Worm (Caenorhabditis elegans) whole organism, L1 larva: Measurements from ENCODE around the gene PDB1.1.

Experiments
- C04F5.9 ChIP-seq: sonication (generic microtip); optimal IDR thresholded peaks from 2 replicates; lab custom pipeline; 2016; ENCODE audit warnings: missing genetic modification characterization, missing compliant biosample characterization
- C34B4.2 ChIP-seq: sonication (generic microtip); optimal IDR thresholded peaks from 2 replicates; lab custom pipeline; 2017; ENCODE audit warnings: mild to moderate bottlenecking, missing genetic modification characterization, missing compliant biosample characterization
- F16B12.6 ChIP-seq: fragments of 150-350 bp; optimal IDR thresholded peaks from 2 replicates; lab custom pipeline; 2014; ENCODE audit warnings: missing biosample characterization, missing genetic modification characterization
- aha-1 ChIP-seq: fragments of 150-350 bp; optimal IDR thresholded peaks from 2 replicates; lab custom pipeline; 2014; ENCODE audit warnings: missing biosample characterization, missing genetic modification characterization
- aly-2 ChIP-seq: fragments of 150-350 bp; optimal IDR thresholded peaks from 2 replicates; lab custom pipeline; 2014; ENCODE audit warnings: missing biosample characterization, missing genetic modification characterization
- ceh-8 ChIP-seq: fragments of 200-800 bp; sonication (Bioruptor generic); optimal IDR thresholded peaks from 2 replicates; lab custom pipeline; 2018; ENCODE audit warnings: mild to moderate bottlenecking, missing genetic modification characterization, moderate library complexity, missing compliant biosample characterization
- ceh-90 ChIP-seq: sonication (generic microtip); optimal IDR thresholded peaks from 2 replicates; lab custom pipeline; 2016; ENCODE audit warnings: missing genetic modification characterization, missing compliant biosample characterization
- dpl-1 ChIP-seq, 3 experiments: fragments of 150-350 bp in 2 of 3; sonication (generic microtip) in 1 of 3; optimal IDR thresholded peaks; 2 replicates each; lab custom pipeline; 2014 to 2017; ENCODE audit warnings: missing biosample characterization in 3 of 3, missing genetic modification characterization in 3 of 3, missing genetic modification reagents in 3 of 3
- efl-1 ChIP-seq, 4 experiments: fragments of 150-350 bp; optimal IDR thresholded peaks in 3 of 4; peaks in 1 of 4; 1 replicate in 1 of 4; 2 replicates in 3 of 4; lab custom pipeline; 2014; ENCODE audit warnings: missing biosample characterization in 2 of 4, missing genetic modification characterization in 2 of 4, missing genetic modification reagents in 2 of 4
- egl-27 ChIP-seq, 2 experiments: fragments of 150-350 bp in 1 of 2; sonication (generic microtip); optimal IDR thresholded peaks; 3 replicates each; lab custom pipeline; 2017 to 2018; ENCODE audit warnings: missing biosample characterization in 2 of 2, missing genetic modification characterization in 2 of 2, missing genetic modification reagents in 2 of 2
- elt-2 ChIP-seq: sonication (generic microtip); optimal IDR thresholded peaks from 2 replicates; lab custom pipeline; 2016; ENCODE audit warnings: missing genetic modification characterization, mild to moderate bottlenecking, inconsistent platforms, missing compliant biosample characterization, missing genetic modification reagents
- ets-5 ChIP-seq: fragments of 200-800 bp; sonication (Bioruptor generic); IDR thresholded peaks from 2 replicates; pipeline ENCODE4 v1.3.6; 2022; ENCODE audit warnings: missing genetic modification characterization, missing compliant biosample characterization
- fkh-10 ChIP-seq: sonication (generic microtip); optimal IDR thresholded peaks from 2 replicates; lab custom pipeline; 2017; ENCODE audit warnings: missing biosample characterization, missing genetic modification reagents, missing genetic modification characterization
- fkh-4 ChIP-seq: sonication (generic microtip); optimal IDR thresholded peaks from 2 replicates; lab custom pipeline; 2016; ENCODE audit warnings: missing compliant biosample characterization, missing genetic modification characterization, borderline replicate concordance
- fkh-8 ChIP-seq: sonication (generic microtip); optimal IDR thresholded peaks from 2 replicates; lab custom pipeline; 2016; ENCODE audit warnings: mild to moderate bottlenecking, missing genetic modification characterization, missing compliant biosample characterization
- fos-1 ChIP-seq: fragments of 150-350 bp; optimal IDR thresholded peaks from 2 replicates; lab custom pipeline; 2014; ENCODE audit warnings: missing biosample characterization, missing genetic modification characterization
- hlh-4 ChIP-seq: sonication (generic microtip); optimal IDR thresholded peaks from 2 replicates; lab custom pipeline; 2016; ENCODE audit warnings: mild to moderate bottlenecking, missing genetic modification characterization, missing compliant biosample characterization
- irx-1 ChIP-seq: sonication (generic microtip); optimal IDR thresholded peaks from 2 replicates; lab custom pipeline; 2016; ENCODE audit warnings: missing genetic modification characterization, missing compliant biosample characterization
- jun-1 ChIP-seq: fragments of 150-350 bp; optimal IDR thresholded peaks from 2 replicates; lab custom pipeline; 2014; ENCODE audit warnings: missing biosample characterization, missing genetic modification reagents, missing genetic modification characterization
- lin-13 ChIP-seq: fragments of 150-350 bp; optimal IDR thresholded peaks from 2 replicates; lab custom pipeline; 2014; ENCODE audit warnings: missing biosample characterization, missing genetic modification reagents, missing genetic modification characterization
- lin-14 ChIP-seq: fragments of 200-800 bp; sonication (Bioruptor generic); optimal IDR thresholded peaks from 2 replicates; lab custom pipeline; 2018; ENCODE audit warnings: mild to moderate bottlenecking, missing genetic modification characterization, moderate library complexity, missing compliant biosample characterization
- lin-35 ChIP-seq, 2 experiments: fragments of 150-350 bp; optimal IDR thresholded peaks; 2 replicates each; lab custom pipeline; 2014; ENCODE audit warnings: missing biosample characterization in 2 of 2, missing genetic modification characterization in 2 of 2, missing genetic modification reagents in 2 of 2
- lir-3 ChIP-seq: sonication (generic microtip); optimal IDR thresholded peaks from 2 replicates; lab custom pipeline; 2016; ENCODE audit warnings: mild to moderate bottlenecking, missing genetic modification characterization, moderate library complexity, missing compliant biosample characterization; ENCODE audit not compliant: poor library complexity
- mdl-1 ChIP-seq, 2 experiments: fragments of 150-350 bp; optimal IDR thresholded peaks; 2 replicates each; lab custom pipeline; 2014 to 2017; ENCODE audit warnings: missing biosample characterization in 2 of 2, missing genetic modification characterization in 2 of 2, inconsistent platforms in 1 of 2
- mep-1 ChIP-seq: fragments of 150-350 bp; optimal IDR thresholded peaks from 2 replicates; lab custom pipeline; 2014; ENCODE audit warnings: missing biosample characterization, missing genetic modification characterization
- nhr-71 ChIP-seq: sonication (generic microtip); optimal IDR thresholded peaks from 2 replicates; lab custom pipeline; 2016; ENCODE audit warnings: mild to moderate bottlenecking, missing genetic modification characterization, moderate library complexity, missing compliant biosample characterization
- nhr-76 ChIP-seq: sonication (generic microtip); optimal IDR thresholded peaks from 2 replicates; lab custom pipeline; 2017; ENCODE audit warnings: missing biosample characterization, missing genetic modification characterization
- nhr-77 ChIP-seq: fragments of 150-350 bp; optimal IDR thresholded peaks from 2 replicates; lab custom pipeline; 2014; ENCODE audit warnings: missing biosample characterization, missing genetic modification characterization
- nhr-84 ChIP-seq: sonication (generic microtip); optimal IDR thresholded peaks from 2 replicates; lab custom pipeline; 2017; ENCODE audit warnings: missing biosample characterization, missing genetic modification characterization
- nhr-85 ChIP-seq: sonication (generic microtip); peaks from one replicate; lab custom pipeline; 2016; ENCODE audit warnings: missing genetic modification characterization, inconsistent platforms, missing compliant biosample characterization
- nhr-90 ChIP-seq: sonication (generic microtip); optimal IDR thresholded peaks from 2 replicates; lab custom pipeline; 2016; ENCODE audit warnings: mild to moderate bottlenecking, missing genetic modification characterization, missing compliant biosample characterization; ENCODE audit not compliant: poor library complexity
- pag-3 ChIP-seq: sonication (generic microtip); optimal IDR thresholded peaks from 2 replicates; lab custom pipeline; 2017; ENCODE audit warnings: missing genetic modification characterization, mild to moderate bottlenecking, missing compliant biosample characterization, antibody characterized with exemption, borderline replicate concordance; ENCODE audit not compliant: insufficient read depth
- rnt-1 ChIP-seq: sonication (generic microtip); optimal IDR thresholded peaks from 2 replicates; lab custom pipeline; 2016; ENCODE audit warnings: mild to moderate bottlenecking, missing genetic modification characterization, moderate library complexity, missing compliant biosample characterization
- snpc-4 ChIP-seq: fragments of 150-350 bp; optimal IDR thresholded peaks from 2 replicates; lab custom pipeline; 2014; ENCODE audit warnings: missing biosample characterization, missing genetic modification characterization
- sox-4 ChIP-seq: sonication (generic microtip); optimal IDR thresholded peaks from 2 replicates; lab custom pipeline; 2016; ENCODE audit warnings: missing genetic modification characterization, missing compliant biosample characterization
- sptf-1 ChIP-seq: fragments of 150-350 bp; optimal IDR thresholded peaks from 2 replicates; lab custom pipeline; 2014; ENCODE audit warnings: missing biosample characterization, missing genetic modification characterization
- swsn-7 ChIP-seq: sonication (generic microtip); optimal IDR thresholded peaks from 2 replicates; lab custom pipeline; 2016; ENCODE audit warnings: missing genetic modification characterization, missing compliant biosample characterization
- tlp-1 ChIP-seq: fragments of 150-350 bp; optimal IDR thresholded peaks from 2 replicates; lab custom pipeline; 2014; ENCODE audit warnings: missing biosample characterization, missing genetic modification characterization
- unc-62 ChIP-seq: fragments of 150-350 bp; optimal IDR thresholded peaks from 2 replicates; lab custom pipeline; 2014; ENCODE audit warnings: missing biosample characterization, missing genetic modification reagents, missing genetic modification characterization
- unc-86 ChIP-seq: sonication (generic microtip); optimal IDR thresholded peaks from 2 replicates; lab custom pipeline; 2016; ENCODE audit warnings: missing genetic modification characterization, missing compliant biosample characterization
- unc-98 ChIP-seq: fragments of 200-800 bp; sonication (Bioruptor generic); IDR thresholded peaks from 2 replicates; pipeline ENCODE4 v1.3.6; 2022; ENCODE audit warnings: missing genetic modification characterization, missing compliant biosample characterization
- zip-4 ChIP-seq: fragments of 200-800 bp; sonication (Bioruptor generic); optimal IDR thresholded peaks from 2 replicates; lab custom pipeline; 2018; ENCODE audit warnings: mild to moderate bottlenecking, missing genetic modification characterization, moderate library complexity, missing compliant biosample characterization
- ztf-11 ChIP-seq, 2 experiments: sonication (generic microtip); optimal IDR thresholded peaks; 2 replicates each; lab custom pipeline; 2016 to 2017; ENCODE audit warnings: missing genetic modification characterization in 2 of 2, missing biosample characterization in 1 of 2, missing compliant biosample characterization in 1 of 2
- ztf-4 ChIP-seq: fragments of 150-350 bp; optimal IDR thresholded peaks from 2 replicates; lab custom pipeline; 2014; ENCODE audit warnings: missing biosample characterization, missing genetic modification characterization

PDB1.1 gene

ce11 chrX:7558928-7559455 is at the start of gene PDB1.1, which contains the start of gene F08C6.5:
Gene PDB1.1, minus strand, starts transcription at chrX:7559085.
Gene F08C6.5, plus strand, starts transcription at chrX:7559405.
- TF ChIP-seq sptf-1 (tag; lab: Kevin White, UChicago) (no peak), elt-2 (tag; lab: Kevin White, UChicago) (peak; percentile 43), nhr-71 (tag; lab: Kevin White, UChicago) (no peak)

ce11 chrX:7607982-7608381 is 49.1 kb upstream of the PDB1.1 start, which contains the start of gene twk-17:
Gene twk-17, minus strand, starts transcription at chrX:7608082.
- TF ChIP-seq fos-1, result no peak
- TF ChIP-seq dpl-1 (GFP tag; optimal IDR thresholded peaks at IDR 0.05; lab: Kevin White, UChicago), result no peak
- no peak for TF ChIP-seq nhr-76 (tag; lab: Kevin White, UChicago)
- TF ChIP-seq nhr-84 (tag; lab: Kevin White, UChicago), result no peak
- TF ChIP-seq ztf-11 (tag; optimal IDR thresholded peaks at IDR 0.05; lab: Kevin White, UChicago), result no peak
- TF ChIP-seq fkh-10 (GFP tag; lab: Kevin White, UChicago), result no peak
- TF ChIP-seq aha-1, result no peak
- no peak for TF ChIP-seq mdl-1 (tag; optimal IDR thresholded peaks at IDR 0.05; lab: Kevin White, UChicago)
- no peak for TF ChIP-seq mep-1 (tag; lab: Kevin White, UChicago)
- TF ChIP-seq unc-62, result no peak
- no peak for TF ChIP-seq tlp-1
- TF ChIP-seq lin-35 (GFP tag; optimal IDR thresholded peaks at IDR 0.05; lab: Kevin White, UChicago), result no peak
- TF ChIP-seq sox-4, result no peak
- TF ChIP-seq snpc-4 (tag; lab: Kevin White, UChicago), result no peak
- no peak for TF ChIP-seq C34B4.2 (tag; lab: Kevin White, UChicago)

DNA sequence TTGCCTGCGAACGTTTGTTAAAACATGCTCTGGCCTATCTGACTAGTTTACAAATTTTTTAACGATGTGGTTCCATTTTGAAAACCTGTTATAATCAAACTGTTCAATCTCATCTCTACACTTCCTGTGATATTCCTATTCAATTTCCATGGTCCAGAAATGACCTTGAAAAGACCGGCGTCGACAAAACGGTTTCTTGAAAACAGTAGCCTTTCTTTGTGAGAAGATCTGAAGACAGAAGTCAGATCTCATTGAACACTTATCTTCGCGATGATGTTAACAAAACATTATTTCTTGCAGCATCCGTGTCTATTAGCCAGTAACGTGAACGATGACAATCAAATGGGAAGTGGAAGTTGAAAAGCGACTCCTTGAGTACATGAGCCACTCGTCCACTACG is 37.7 kb upstream of the PDB1.1 start, which contains the start of gene C44E12.1:
Gene C44E12.1 (plus strand): TSS at position 301 of the 400 bp plus-strand sequence.
- TF ChIP-seq efl-1 (optimal IDR thresholded peaks at IDR 0.05; lab: Kevin White, UChicago), result no peak
- TF ChIP-seq efl-1 (GFP tag; optimal IDR thresholded peaks at IDR 0.05 in 1 of 2; lab: Kevin White, UChicago), result peak in 1 of 2 experiments; percentile 53
- no peak for TF ChIP-seq fos-1
- no peak for TF ChIP-seq lir-3 (tag; lab: Kevin White, UChicago)
- peak; percentile 7 for TF ChIP-seq nhr-85
- TF ChIP-seq lin-14 (GFP tag; lab: Kevin White, UChicago), result peak; percentile 8

- TF ChIP-seq rnt-1 (tag; lab: Kevin White, UChicago) (no peak), unc-98 (GFP tag; lab: Robert Waterston, UW) (no peak), sptf-1 (tag; lab: Kevin White, UChicago) (no peak), sox-4 (no peak), ceh-8 (no peak), pag-3 (tag; lab: Kevin White, UChicago) (no peak), C34B4.2 (tag; lab: Kevin White, UChicago) (no peak), irx-1 (tag; lab: Kevin White, UChicago) (no peak), ztf-4 (tag; lab: Kevin White, UChicago) (no peak), zip-4 (GFP tag; lab: Kevin White, UChicago) (no peak), egl-27 (tag; optimal IDR thresholded peaks at IDR 0.05; lab: Kevin White, UChicago) (no peak), swsn-7 (tag; lab: Kevin White, UChicago) (no peak), F16B12.6 (tag; lab: Kevin White, UChicago) (no peak), nhr-76 (tag; lab: Kevin White, UChicago) (no peak), fkh-4 (tag; lab: Kevin White, UChicago) (no peak), aly-2 (no peak), mdl-1 (tag; optimal IDR thresholded peaks at IDR 0.05; lab: Kevin White, UChicago) (no peak), efl-1 (optimal IDR thresholded peaks at IDR 0.05; lab: Kevin White, UChicago) (no peak), efl-1 (GFP tag; optimal IDR thresholded peaks at IDR 0.05 in 1 of 2; lab: Kevin White, UChicago) (no peak), unc-62 (no peak), fos-1 (no peak), nhr-71 (tag; lab: Kevin White, UChicago) (peak; percentile 47), ceh-90 (tag; lab: Kevin White, UChicago) (no peak), lin-35 (GFP tag; optimal IDR thresholded peaks at IDR 0.05; lab: Kevin White, UChicago) (peak in 1 of 2 experiments; percentile 40), hlh-4 (no peak), unc-86 (tag; lab: Kevin White, UChicago) (no peak), C04F5.9 (tag; lab: Kevin White, UChicago) (no peak), ets-5 (GFP tag; lab: Robert Waterston, UW) (no peak), lin-13 (GFP tag; lab: Kevin White, UChicago) (no peak), fkh-8 (tag; lab: Kevin White, UChicago) (no peak), nhr-90 (tag; lab: Kevin White, UChicago) (peak; percentile 51), nhr-85 (peak; percentile 82), jun-1 (tag; lab: Kevin White, UChicago) (no peak), nhr-77 (tag; lab: Kevin White, UChicago) (no peak)
Measured at ce11 chrX:7596029-7596428, 37.1 kb upstream of the PDB1.1 start.
